Worm (Caenorhabditis elegans) whole organism, early embryonic: Measurements from ENCODE around the gene Y22D7AR.6.

Source experiments
- ceh-13 ChIP-seq: fragments of 200-800 bp; sonication (Bioruptor generic); optimal IDR thresholded peaks from 2 replicates; lab custom pipeline; 2018; ENCODE audit warnings: mild to moderate bottlenecking, missing genetic modification characterization, missing compliant biosample characterization
- flt-1 ChIP-seq: fragments of 200-800 bp; sonication (Bioruptor generic); IDR thresholded peaks from 2 replicates; pipeline ENCODE4 v1.3.6; 2022; ENCODE audit warnings: missing genetic modification characterization, missing compliant biosample characterization

DNA sequence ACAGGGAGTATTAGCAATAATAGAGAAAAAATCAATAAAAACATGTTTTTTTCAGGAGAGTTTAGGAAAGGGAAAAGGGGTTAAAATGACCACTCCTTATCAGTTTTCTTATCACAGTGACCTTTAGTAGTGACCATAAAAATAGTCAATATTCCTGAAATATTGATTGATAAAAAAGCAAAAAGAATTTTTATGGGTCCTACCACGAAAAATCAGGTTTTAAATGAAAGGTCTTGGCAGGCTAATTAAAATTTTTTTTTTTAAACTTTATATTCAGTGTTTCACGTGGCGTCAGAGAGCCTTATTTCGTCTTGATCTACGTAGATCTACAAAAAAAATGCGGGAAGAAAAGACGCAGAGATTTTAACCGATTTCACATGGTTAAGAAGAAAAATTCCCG, 19.1 kb downstream of the Y22D7AR.6 start, which contains the start of gene cht-4:
- TF ChIP-seq ceh-13 (GFP tag; lab: Kevin White, UChicago) (no peak), flt-1 (no peak)
